Worm (Caenorhabditis elegans) whole organism, L4 larva: ENCODE measurements around the gene srx-134.

ENCODE experiments used
- T20F7.1 ChIP-seq: fragments of 200-800 bp; sonication (Bioruptor generic); optimal IDR thresholded peaks from 2 replicates; lab custom pipeline; 2018; ENCODE audit warnings: mild to moderate bottlenecking, missing genetic modification characterization, missing compliant biosample characterization
- Y75B8A.6 ChIP-seq: fragments of 200-800 bp; sonication (Bioruptor generic); IDR thresholded peaks from 2 replicates; pipeline ENCODE4 v1.3.6; 2022; ENCODE audit warnings: missing genetic modification reagents, missing genetic modification characterization, missing compliant biosample characterization
- ZK337.2 ChIP-seq: fragments of 200-800 bp; sonication (Bioruptor generic); IDR thresholded peaks from 2 replicates; pipeline ENCODE4 v1.3.6; 2022; ENCODE audit warnings: missing genetic modification reagents, missing genetic modification characterization, missing compliant biosample characterization
- aha-1 ChIP-seq: fragments of 150-350 bp; peaks from one replicate; lab custom pipeline; 2014; ENCODE audit warnings: missing biosample characterization, missing genetic modification characterization
- arid-1 ChIP-seq: fragments of 200-800 bp; sonication (Bioruptor generic); conservative IDR thresholded peaks from 2 replicates; pipeline ENCODE4 v1.3.6; 2022; ENCODE audit warnings: missing genetic modification reagents, missing genetic modification characterization, missing compliant biosample characterization
- ceh-20 ChIP-seq: fragments of 200-800 bp; sonication (Bioruptor generic); IDR thresholded peaks from 2 replicates; pipeline ENCODE4 v1.3.6; 2022; ENCODE audit warnings: missing genetic modification reagents, missing genetic modification characterization, missing compliant biosample characterization
- ceh-44 ChIP-seq: fragments of 200-800 bp; sonication (Bioruptor generic); IDR thresholded peaks from 2 replicates; pipeline ENCODE4 v1.3.6; 2022; ENCODE audit warnings: missing genetic modification reagents, missing genetic modification characterization, missing compliant biosample characterization
- daf-16 ChIP-seq, 3 experiments: sonication (generic microtip); optimal IDR thresholded peaks; 2 replicates each; lab custom pipeline; 2016 to 2017; ENCODE audit warnings: missing genetic modification characterization in 3 of 3, missing genetic modification reagents in 3 of 3, mild to moderate bottlenecking in 2 of 3, missing compliant biosample characterization in 2 of 3, missing biosample characterization in 1 of 3, moderate library complexity in 1 of 3
- daf-8 ChIP-seq: fragments of 200-800 bp; sonication (Bioruptor generic); IDR thresholded peaks from 2 replicates; pipeline ENCODE4 v1.3.6; 2022; ENCODE audit warnings: missing genetic modification characterization, missing compliant biosample characterization
- dmd-8 ChIP-seq: fragments of 200-800 bp; sonication (Bioruptor generic); IDR thresholded peaks from 2 replicates; pipeline ENCODE4 v1.3.6; 2022; ENCODE audit warnings: missing genetic modification characterization, missing compliant biosample characterization
- duxl-1 ChIP-seq: sonication (generic microtip); optimal IDR thresholded peaks from 2 replicates; lab custom pipeline; 2016; ENCODE audit warnings: mild to moderate bottlenecking, missing genetic modification characterization, moderate library complexity, missing compliant biosample characterization; ENCODE audit not compliant: poor library complexity
- dve-1 ChIP-seq: sonication (generic microtip); optimal IDR thresholded peaks from 2 replicates; lab custom pipeline; 2017; ENCODE audit warnings: antibody characterized with exemption, mild to moderate bottlenecking, missing genetic modification characterization, missing compliant biosample characterization; ENCODE audit not compliant: insufficient read depth
- egl-27 ChIP-seq: sonication (generic microtip); optimal IDR thresholded peaks from 3 replicates; lab custom pipeline; 2017; ENCODE audit warnings: missing biosample characterization, missing genetic modification reagents, missing genetic modification characterization
- fkh-10 ChIP-seq: fragments of 150-350 bp; optimal IDR thresholded peaks from 2 replicates; lab custom pipeline; 2014; ENCODE audit warnings: missing biosample characterization, missing genetic modification reagents, missing genetic modification characterization
- fos-1 ChIP-seq: fragments of 150-350 bp; optimal IDR thresholded peaks from 2 replicates; lab custom pipeline; 2014; ENCODE audit warnings: missing biosample characterization, missing genetic modification characterization
- gei-8 ChIP-seq: fragments of 200-800 bp; sonication (Bioruptor generic); optimal IDR thresholded peaks from 2 replicates; lab custom pipeline; 2018; ENCODE audit warnings: mild to moderate bottlenecking, missing genetic modification characterization, missing compliant biosample characterization
- hlh-11 ChIP-seq: fragments of 200-800 bp; sonication (Bioruptor generic); optimal IDR thresholded peaks from 2 replicates; lab custom pipeline; 2018; ENCODE audit warnings: mild to moderate bottlenecking, missing genetic modification characterization, missing compliant biosample characterization
- hlh-30 ChIP-seq: sonication (generic microtip); optimal IDR thresholded peaks from 2 replicates; lab custom pipeline; 2017; ENCODE audit warnings: antibody characterized with exemption, mild to moderate bottlenecking, missing genetic modification characterization, missing compliant biosample characterization; ENCODE audit not compliant: insufficient read depth
- hmg-1.1 ChIP-seq: fragments of 200-800 bp; sonication (Bioruptor generic); IDR thresholded peaks from 2 replicates; pipeline ENCODE4 v1.3.6; 2022; ENCODE audit warnings: missing genetic modification reagents, missing genetic modification characterization, missing compliant biosample characterization
- lim-7 ChIP-seq: fragments of 200-800 bp; sonication (Bioruptor generic); IDR thresholded peaks from 2 replicates; pipeline ENCODE4 v1.3.6; 2022; ENCODE audit warnings: missing genetic modification characterization, missing compliant biosample characterization
- lin-15B ChIP-seq: fragments of 150-350 bp; sonication (generic microtip); optimal IDR thresholded peaks from 3 replicates; lab custom pipeline; 2014; ENCODE audit warnings: missing biosample characterization, missing genetic modification characterization
- lin-39 ChIP-seq: fragments of 150-350 bp; optimal IDR thresholded peaks from 2 replicates; lab custom pipeline; 2014; ENCODE audit warnings: missing biosample characterization, missing genetic modification reagents, missing genetic modification characterization
- nhr-111 ChIP-seq: fragments of 200-800 bp; sonication (Bioruptor generic); optimal IDR thresholded peaks from 2 replicates; lab custom pipeline; 2018; ENCODE audit warnings: mild to moderate bottlenecking, missing genetic modification characterization, missing compliant biosample characterization
- nhr-48 ChIP-seq: sonication (generic microtip); optimal IDR thresholded peaks from 2 replicates; lab custom pipeline; 2016; ENCODE audit warnings: mild to moderate bottlenecking, missing genetic modification characterization, missing compliant biosample characterization
- nhr-6 ChIP-seq: fragments of 150-350 bp; optimal IDR thresholded peaks from 2 replicates; lab custom pipeline; 2014; ENCODE audit warnings: missing biosample characterization, missing genetic modification characterization
- nhr-77 ChIP-seq: fragments of 150-350 bp; optimal IDR thresholded peaks from 2 replicates; lab custom pipeline; 2014; ENCODE audit warnings: missing biosample characterization, missing genetic modification characterization
- pha-4 ChIP-seq, 2 experiments: fragments of 150-350 bp in 1 of 2; fragments of 200-800 bp in 1 of 2; sonication (Bioruptor generic) in 1 of 2; IDR thresholded peaks in 1 of 2; optimal IDR thresholded peaks in 1 of 2; 2 replicates each; pipeline versions ENCODE4 v1.3.6 to Lab custom; 2014 to 2022; ENCODE audit warnings: missing genetic modification characterization in 2 of 2, missing genetic modification reagents in 2 of 2, missing biosample characterization in 1 of 2, missing compliant biosample characterization in 1 of 2
- php-3 ChIP-seq: fragments of 200-800 bp; sonication (Bioruptor generic); IDR thresholded peaks from 2 replicates; pipeline ENCODE4 v1.3.6; 2022; ENCODE audit warnings: missing genetic modification reagents, missing genetic modification characterization, missing compliant biosample characterization
- rbr-2 ChIP-seq: sonication (generic microtip); optimal IDR thresholded peaks from 2 replicates; lab custom pipeline; 2016; ENCODE audit warnings: missing genotype, missing genetic modification characterization, missing compliant biosample characterization
- set-16 ChIP-seq: fragments of 200-800 bp; sonication (Bioruptor generic); IDR thresholded peaks from 2 replicates; pipeline ENCODE4 v1.3.6; 2022; ENCODE audit warnings: missing genetic modification reagents, missing genetic modification characterization, missing compliant biosample characterization
- snpc-1.2 ChIP-seq: fragments of 200-800 bp; sonication (Bioruptor generic); IDR thresholded peaks from 2 replicates; pipeline ENCODE4 v1.3.6; 2022; ENCODE audit warnings: missing genetic modification reagents, missing genetic modification characterization, missing compliant biosample characterization
- snpc-4 ChIP-seq: fragments of 150-350 bp; optimal IDR thresholded peaks from 2 replicates; lab custom pipeline; 2014; ENCODE audit warnings: missing biosample characterization, missing genetic modification characterization
- unc-130 ChIP-seq: sonication (generic microtip); optimal IDR thresholded peaks from 2 replicates; lab custom pipeline; 2016; ENCODE audit warnings: missing genetic modification reagents, missing genetic modification characterization, missing compliant biosample characterization
- unc-62 ChIP-seq, 3 experiments: fragments of 150-350 bp in 1 of 3; sonication (generic microtip); optimal IDR thresholded peaks in 2 of 3; peaks in 1 of 3; 1 replicate in 1 of 3; 2 replicates in 2 of 3; lab custom pipeline; 2014 to 2017; ENCODE audit warnings: missing biosample characterization in 3 of 3, missing genetic modification characterization in 3 of 3, missing genetic modification reagents in 3 of 3, missing genotype in 1 of 3
- vab-7 ChIP-seq: fragments of 200-800 bp; sonication (Bioruptor generic); IDR thresholded peaks from 2 replicates; pipeline ENCODE4 v1.3.6; 2022; ENCODE audit warnings: missing genetic modification reagents, missing genetic modification characterization, missing compliant biosample characterization
- zag-1 ChIP-seq: fragments of 150-350 bp; optimal IDR thresholded peaks from 2 replicates; lab custom pipeline; 2014; ENCODE audit warnings: missing biosample characterization, missing genetic modification characterization
- zfp-3 ChIP-seq: fragments of 200-800 bp; sonication (Bioruptor generic); conservative IDR thresholded peaks from 2 replicates; pipeline ENCODE4 v1.3.6; 2022; ENCODE audit warnings: missing genetic modification reagents, missing genetic modification characterization, missing compliant biosample characterization
- zip-2 ChIP-seq: fragments of 150-350 bp; optimal IDR thresholded peaks from 2 replicates; lab custom pipeline; 2014; ENCODE audit warnings: missing biosample characterization, missing genetic modification characterization
- ztf-11 ChIP-seq: fragments of 150-350 bp; optimal IDR thresholded peaks from 2 replicates; lab custom pipeline; 2014; ENCODE audit warnings: missing biosample characterization, missing genetic modification characterization

Gene srx-134

DNA sequence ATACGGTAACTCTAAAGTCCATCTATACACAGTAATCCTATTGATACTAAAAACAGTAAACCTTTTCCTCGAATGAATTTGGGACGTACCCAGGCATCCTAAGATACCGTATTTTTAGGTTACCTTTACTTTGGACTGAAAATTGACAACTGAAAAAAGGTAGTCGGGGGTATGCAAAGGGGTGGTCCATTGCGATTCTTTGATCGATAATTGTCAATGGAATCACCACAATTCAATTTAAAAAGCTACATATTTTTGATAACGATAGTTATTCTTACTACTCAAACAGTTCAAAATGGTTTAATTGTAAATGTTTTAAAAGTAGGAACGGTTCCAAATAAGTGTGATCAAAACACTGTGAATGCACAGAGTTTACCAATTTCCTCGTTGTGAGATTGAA lies 22.3 kb downstream of the srx-134 start, which contains the start of gene srx-129:
Gene srx-129, plus strand, starts transcription at position 301 of the 400 bp plus-strand sequence.
- TF ChIP-seq set-16 (GFP tag; lab: Robert Waterston, UW) (no peak), ztf-11 (no peak), php-3 (GFP tag; lab: Robert Waterston, UW) (no peak), vab-7 (no peak), dmd-8 (GFP tag; lab: Robert Waterston, UW) (no peak), lim-7 (GFP tag; lab: Robert Waterston, UW) (no peak), unc-130 (GFP tag; lab: Kevin White, UChicago) (no peak), lin-39 (tag; lab: Kevin White, UChicago) (no peak), dve-1 (tag; lab: Kevin White, UChicago) (no peak), fos-1 (tag; lab: Kevin White, UChicago) (no peak), daf-8 (GFP tag; lab: Robert Waterston, UW) (no peak), pha-4 (GFP tag; IDR thresholded peaks at IDR 0.05; lab: Robert Waterston, UW) (no peak), pha-4 (tag; optimal IDR thresholded peaks at IDR 0.05; lab: Kevin White, UChicago) (no peak), hlh-30 (tag; lab: Kevin White, UChicago) (no peak), fkh-10 (no peak)

DNA sequence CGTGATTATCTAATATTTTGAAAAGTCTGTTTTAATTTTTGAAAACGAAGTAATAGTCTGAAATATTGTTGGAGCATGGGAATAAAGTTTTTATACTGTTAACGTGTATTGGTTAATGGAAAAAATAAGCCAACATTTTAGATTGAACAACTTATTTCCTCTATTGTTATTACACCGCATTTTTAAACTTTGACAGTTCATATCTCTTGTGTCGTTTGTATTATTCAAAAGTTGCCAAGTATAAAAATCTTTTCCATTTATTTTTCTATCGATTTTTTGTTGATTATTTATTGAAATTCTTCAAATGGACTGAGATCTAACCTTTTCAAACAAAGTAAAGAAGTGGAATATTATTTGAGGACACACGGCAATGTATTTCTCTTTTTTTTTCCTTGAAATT lies 25.5 kb downstream of the srx-134 start, which contains the start of gene str-165:
Gene str-165, plus strand, starts transcription at position 301 of the 400 bp plus-strand sequence.
- TF ChIP-seq nhr-77 (tag; lab: Kevin White, UChicago) (no peak), ceh-20 (GFP tag; lab: Robert Waterston, UW) (no peak), vab-7 (no peak), duxl-1 (tag; lab: Kevin White, UChicago) (no peak), unc-130 (GFP tag; lab: Kevin White, UChicago) (no peak), unc-62 (GFP tag; optimal IDR thresholded peaks at IDR 0.05 in 1 of 2; lab: Kevin White, UChicago) (peak in 1 of 2 experiments; percentile 61), unc-62 (tag; optimal IDR thresholded peaks at IDR 0.05; lab: Kevin White, UChicago) (no peak)

DNA sequence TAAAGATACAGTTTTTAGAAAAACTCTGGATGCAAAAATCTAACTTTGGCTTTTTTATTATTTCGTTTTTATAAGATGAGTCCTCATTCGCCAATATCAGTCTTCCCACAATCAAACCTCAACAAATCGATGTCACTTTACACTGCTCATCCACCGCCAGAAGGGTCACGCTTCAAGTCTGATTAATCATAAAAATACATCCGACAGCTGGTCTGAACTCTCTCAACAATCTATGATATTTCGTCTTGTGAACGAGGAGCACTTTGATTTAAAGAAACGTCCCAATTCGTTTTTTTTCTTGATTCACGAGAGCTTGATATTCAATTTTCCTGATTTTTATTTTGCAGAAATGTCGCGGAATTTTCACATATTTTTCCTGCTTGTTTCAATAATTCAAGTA lies 28.4 kb downstream of the srx-134 start, which contains the start of gene nrf-5:
Gene nrf-5, plus strand, starts transcription at position 348 of the 400 bp plus-strand sequence.
- TF ChIP-seq aha-1 (tag; lab: Kevin White, UChicago) (peak; percentile 2), unc-62 (GFP tag; optimal IDR thresholded peaks at IDR 0.05 in 1 of 2; lab: Kevin White, UChicago) (peak in 1 of 2 experiments; percentile 75), unc-62 (tag; optimal IDR thresholded peaks at IDR 0.05; lab: Kevin White, UChicago) (no peak), ceh-44 (GFP tag; lab: Robert Waterston, UW) (no peak), hlh-11 (no peak), lin-15B (tag; lab: Kevin White, UChicago) (no peak)

DNA sequence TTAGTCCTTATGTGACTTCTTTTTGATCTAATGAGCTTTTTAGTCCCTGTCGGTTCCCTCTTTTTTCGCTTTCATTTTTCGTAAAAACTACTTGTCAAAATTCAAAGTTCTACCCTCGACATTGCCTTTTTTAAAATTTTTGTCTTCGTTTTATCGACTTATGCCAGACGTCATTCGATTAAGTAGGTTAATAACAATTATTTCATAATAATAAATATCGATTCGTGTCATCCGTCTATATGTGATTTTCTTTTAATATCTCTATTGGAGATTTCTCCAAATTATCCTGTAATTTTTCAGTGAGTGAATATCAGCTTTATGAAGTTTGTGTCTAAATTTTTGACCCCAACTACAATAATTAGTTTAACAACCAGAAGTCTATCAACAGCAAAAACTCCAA lies 33.5 kb downstream of the srx-134 start, which contains the start of gene hpo-31:
Gene hpo-31, plus strand, starts transcription at position 301 of the 400 bp plus-strand sequence.
- TF ChIP-seq snpc-4 (tag; lab: Kevin White, UChicago): no peak
- no peak for TF ChIP-seq zag-1 (tag; lab: Kevin White, UChicago)
- no peak for TF ChIP-seq gei-8 (GFP tag; lab: Kevin White, UChicago)
- TF ChIP-seq ceh-20 (GFP tag; lab: Robert Waterston, UW): no peak
- TF ChIP-seq aha-1 (tag; lab: Kevin White, UChicago): peak; percentile 72
- TF ChIP-seq zfp-3: no peak

DNA sequence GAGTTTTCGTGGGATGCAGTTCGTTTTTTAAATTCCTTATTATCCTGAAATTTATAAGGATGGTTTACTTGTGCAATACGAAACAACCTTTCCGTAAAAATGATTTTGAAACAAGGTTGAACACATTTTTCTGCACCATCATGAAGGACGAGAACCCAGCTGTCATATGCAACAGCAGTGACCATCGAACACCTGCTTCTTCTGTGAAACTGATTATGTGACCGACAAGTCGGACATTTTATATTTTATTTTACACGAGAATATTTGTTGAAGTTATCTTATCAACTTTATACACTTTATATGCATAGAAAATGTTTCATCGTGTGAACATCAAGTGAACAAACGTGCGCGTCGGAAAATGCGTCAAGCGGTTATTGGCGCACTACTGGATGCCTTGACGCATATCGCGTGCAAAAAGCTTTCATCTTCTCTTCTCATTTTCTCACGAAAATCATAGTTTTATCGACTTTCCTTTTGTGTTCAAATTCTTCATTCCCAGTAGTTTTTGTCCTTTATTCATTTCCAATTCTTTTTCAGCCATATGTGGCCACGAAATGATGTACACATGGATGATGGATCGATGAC lies 37.4 kb downstream of the srx-134 start, which contains the start of gene sel-10:
Gene sel-10, plus strand, starts transcription at position 538 of the 585 bp plus-strand sequence.
- TF ChIP-seq nhr-48: peak; percentile 36
- TF ChIP-seq Y75B8A.6 (GFP tag; lab: Robert Waterston, UW): no peak
- TF ChIP-seq arid-1 (GFP tag; lab: Robert Waterston, UW): 0 out of 2 replicates have a peak, but pooled peaks have one; percentile 33
- TF ChIP-seq unc-130 (GFP tag; lab: Kevin White, UChicago): no peak
- TF ChIP-seq aha-1 (tag; lab: Kevin White, UChicago): peak; percentile 98
- no peak for TF ChIP-seq snpc-1.2 (GFP tag; lab: Robert Waterston, UW)
- no peak for TF ChIP-seq zip-2 (tag; lab: Kevin White, UChicago)
- TF ChIP-seq nhr-6 (tag; lab: Kevin White, UChicago): peak; percentile 89
- TF ChIP-seq ZK337.2 (GFP tag; lab: Robert Waterston, UW): no peak
- TF ChIP-seq T20F7.1 (GFP tag; lab: Kevin White, UChicago): peak; percentile 67
- no peak for TF ChIP-seq daf-16 (GFP tag; optimal IDR thresholded peaks at IDR 0.05; lab: Kevin White, UChicago)
- TF ChIP-seq daf-16 (tag; optimal IDR thresholded peaks at IDR 0.05; lab: Kevin White, UChicago): peak; percentile 38
- TF ChIP-seq php-3 (GFP tag; lab: Robert Waterston, UW): peak; percentile 71
- peak; percentile 74 for TF ChIP-seq rbr-2 (tag; lab: Kevin White, UChicago)
- no peak for TF ChIP-seq dmd-8 (GFP tag; lab: Robert Waterston, UW)
- no peak for TF ChIP-seq fos-1 (tag; lab: Kevin White, UChicago)
- TF ChIP-seq hlh-30 (tag; lab: Kevin White, UChicago): peak; percentile 66
- 0 out of 2 replicates have a peak, but pooled peaks have one; percentile 59 for TF ChIP-seq hmg-1.1 (GFP tag; lab: Robert Waterston, UW)
- TF ChIP-seq egl-27: no peak
- no peak for TF ChIP-seq nhr-111 (GFP tag; lab: Kevin White, UChicago)
